Fruit fly (Drosophila melanogaster) whole organism, embryonic: ENCODE data around the gene Duox.
A peak's percentile ranks its signal among the peaks of the same experiment; 100 is the strongest.

Experiments
- BEAF-32 ChIP-seq: fragments of 200-800 bp; sonication (Bioruptor generic); optimal IDR thresholded peaks from 3 replicates; lab custom pipeline; 2017; ENCODE audit warnings: missing biosample characterization, missing genetic modification characterization, mild to moderate bottlenecking, moderate library complexity, missing genetic modification reagents
- CG10979 ChIP-seq: fragments of 200-800 bp; sonication (Bioruptor generic); optimal IDR thresholded peaks from 2 replicates; lab custom pipeline; 2018; ENCODE audit warnings: missing biosample characterization, mild to moderate bottlenecking, missing genetic modification characterization, moderate library complexity
- CG11456 ChIP-seq: fragments of 200-800 bp; sonication (Bioruptor generic); IDR thresholded peaks from 3 replicates; pipeline ENCODE4 v1.3.6; 2022; ENCODE audit warnings: missing biosample characterization, missing genetic modification characterization
- CG11504 ChIP-seq: fragments of 200-800 bp; sonication (Bioruptor generic); optimal IDR thresholded peaks from 3 replicates; lab custom pipeline; 2019; ENCODE audit warnings: missing biosample characterization, mild to moderate bottlenecking, missing genetic modification characterization, moderate library complexity
- CG14710 ChIP-seq: fragments of 200-800 bp; sonication (Bioruptor generic); optimal IDR thresholded peaks from 3 replicates; lab custom pipeline; 2019; ENCODE audit warnings: missing biosample characterization, mild to moderate bottlenecking, missing genetic modification characterization, moderate library complexity
- CG15696 ChIP-seq: fragments of 200-800 bp; sonication (Bioruptor generic); optimal IDR thresholded peaks from 2 replicates; lab custom pipeline; 2019; ENCODE audit warnings: missing biosample characterization, mild to moderate bottlenecking, missing genetic modification characterization, moderate library complexity
- CG2199 ChIP-seq: fragments of 200-800 bp; sonication (Bioruptor generic); IDR thresholded peaks from 3 replicates; pipeline ENCODE4 v1.3.6; 2022; ENCODE audit warnings: missing biosample characterization, missing genetic modification characterization
- CG31441 ChIP-seq: fragments of 200-800 bp; sonication (Bioruptor generic); IDR thresholded peaks from 2 replicates; pipeline ENCODE4 v1.3.6; 2022; ENCODE audit warnings: missing biosample characterization, missing genetic modification characterization
- CG32532 ChIP-seq: fragments of 200-800 bp; sonication (Bioruptor generic); IDR thresholded peaks from 2 replicates; pipeline ENCODE4 v1.3.6; 2022; ENCODE audit warnings: missing biosample characterization, missing genetic modification characterization
- CG4617 ChIP-seq: fragments of 200-800 bp; sonication (Bioruptor generic); optimal IDR thresholded peaks from 3 replicates; lab custom pipeline; 2016; ENCODE audit warnings: missing biosample characterization, missing genetic modification characterization, borderline replicate concordance
- CG4854 ChIP-seq: fragments of 200-800 bp; sonication (Bioruptor generic); optimal IDR thresholded peaks from 2 replicates; lab custom pipeline; 2016; ENCODE audit warnings: missing biosample characterization, missing genetic modification characterization, inconsistent platforms
- CG7271 ChIP-seq: fragments of 200-800 bp; sonication (Bioruptor generic); optimal IDR thresholded peaks from 2 replicates; lab custom pipeline; 2018; ENCODE audit warnings: missing biosample characterization, mild to moderate bottlenecking, missing genetic modification characterization, moderate library complexity
- CG7786 ChIP-seq: fragments of 200-800 bp; sonication (Bioruptor generic); optimal IDR thresholded peaks from 2 replicates; lab custom pipeline; 2016; ENCODE audit warnings: missing biosample characterization, missing genetic modification characterization
- CG8765 ChIP-seq: fragments of 200-800 bp; sonication (Bioruptor generic); IDR thresholded peaks from 2 replicates; pipeline ENCODE4 v1.3.6; 2022; ENCODE audit warnings: missing biosample characterization, missing genetic modification characterization
- CG8924 ChIP-seq: fragments of 200-800 bp; optimal IDR thresholded peaks from 3 replicates; lab custom pipeline; 2019; ENCODE audit warnings: missing biosample characterization, mild to moderate bottlenecking, missing genetic modification characterization, moderate library complexity
- CTCF ChIP-seq: fragments of 200-800 bp; sonication (Bioruptor generic); optimal IDR thresholded peaks from 2 replicates; lab custom pipeline; 2017; ENCODE audit warnings: missing biosample characterization, mild to moderate bottlenecking, missing genetic modification characterization, moderate library complexity
- Dad ChIP-seq: fragments of 200-800 bp; sonication (Bioruptor generic); optimal IDR thresholded peaks from 3 replicates; lab custom pipeline; 2016; ENCODE audit warnings: missing biosample characterization, missing genetic modification characterization
- Deaf1 ChIP-seq: fragments of 200-800 bp; optimal IDR thresholded peaks from 3 replicates; lab custom pipeline; 2019; ENCODE audit warnings: missing biosample characterization, mild to moderate bottlenecking, missing genetic modification characterization, moderate library complexity
- Dip2 ChIP-seq: fragments of 200-800 bp; sonication (Bioruptor generic); IDR thresholded peaks from 2 replicates; pipeline ENCODE4 v1.3.6; 2022; ENCODE audit warnings: missing biosample characterization, missing genetic modification characterization
- Drgx ChIP-seq: fragments of 200-800 bp; sonication (Bioruptor generic); IDR thresholded peaks from 2 replicates; pipeline ENCODE4 v1.3.6; 2022; ENCODE audit warnings: missing biosample characterization, missing genetic modification characterization
- Gsc ChIP-seq: fragments of 200-800 bp; sonication (Bioruptor generic); IDR thresholded peaks from 2 replicates; pipeline ENCODE4 v1.3.6; 2022; ENCODE audit warnings: missing biosample characterization, missing genetic modification characterization
- Hmx ChIP-seq: fragments of 200-800 bp; sonication (Bioruptor generic); optimal IDR thresholded peaks from 2 replicates; lab custom pipeline; 2016; ENCODE audit warnings: missing biosample characterization, missing genetic modification characterization
- Hsf ChIP-seq: fragments of 200-800 bp; sonication (Bioruptor generic); optimal IDR thresholded peaks from 3 replicates; lab custom pipeline; 2016; ENCODE audit warnings: missing biosample characterization, missing genetic modification characterization
- MESR4 ChIP-seq: fragments of 200-800 bp; sonication (Bioruptor generic); optimal IDR thresholded peaks from 2 replicates; lab custom pipeline; 2018; ENCODE audit warnings: missing biosample characterization, mild to moderate bottlenecking, missing genetic modification characterization, moderate library complexity
- Scr ChIP-seq: fragments of 200-800 bp; sonication (Bioruptor generic); IDR thresholded peaks from 2 replicates; pipeline ENCODE4 v1.3.6; 2022; ENCODE audit warnings: missing biosample characterization, missing genetic modification characterization; ENCODE audit not compliant: partially characterized antibody
- Vsx1 ChIP-seq: fragments of 200-800 bp; sonication (Bioruptor generic); optimal IDR thresholded peaks from 2 replicates; lab custom pipeline; 2017; ENCODE audit warnings: missing biosample characterization, mild to moderate bottlenecking, missing genetic modification characterization, missing genetic modification reagents
- Xrp1 ChIP-seq: fragments of 200-800 bp; sonication (Bioruptor generic); IDR thresholded peaks from 2 replicates; pipeline ENCODE4 v1.3.6; 2022; ENCODE audit warnings: missing biosample characterization, missing genetic modification characterization
- ab ChIP-seq: fragments of 200-800 bp; sonication (Bioruptor generic); optimal IDR thresholded peaks from 2 replicates; lab custom pipeline; 2016; ENCODE audit warnings: missing biosample characterization, missing genetic modification characterization
- az2 ChIP-seq: fragments of 200-800 bp; sonication (Bioruptor generic); optimal IDR thresholded peaks from 3 replicates; lab custom pipeline; 2016; ENCODE audit warnings: missing biosample characterization, missing genetic modification characterization
- cad ChIP-seq: fragments of >200 bp; optimal IDR thresholded peaks from 2 replicates; lab custom pipeline; 2017; ENCODE audit warnings: missing biosample characterization, missing genetic modification characterization
- disco-r ChIP-seq: fragments of 200-800 bp; sonication (Bioruptor generic); optimal IDR thresholded peaks from 2 replicates; lab custom pipeline; 2016; ENCODE audit warnings: missing biosample characterization, missing genetic modification characterization
- eyg ChIP-seq: fragments of 200-800 bp; sonication (Bioruptor generic); optimal IDR thresholded peaks from 3 replicates; lab custom pipeline; 2016; ENCODE audit warnings: missing biosample characterization, missing genetic modification characterization
- insv ChIP-seq, 2 experiments: fragments of 200-800 bp; sonication (Bioruptor generic); optimal IDR thresholded peaks; 3 replicates each; lab custom pipeline; 2016 to 2018; ENCODE audit warnings: missing biosample characterization in 2 of 2, missing genetic modification characterization in 2 of 2
- knrl ChIP-seq: fragments of 200-800 bp; sonication (Bioruptor generic); IDR thresholded peaks from 3 replicates; pipeline ENCODE4 v1.3.6; 2022; ENCODE audit warnings: missing biosample characterization, missing genetic modification characterization; ENCODE audit not compliant: partially characterized antibody
- lilli ChIP-seq: fragments of 200-800 bp; sonication (Bioruptor generic); optimal IDR thresholded peaks from 3 replicates; lab custom pipeline; 2016; ENCODE audit warnings: missing biosample characterization, missing genetic modification characterization
- nau ChIP-seq: fragments of 200-800 bp; sonication (Bioruptor generic); optimal IDR thresholded peaks from 3 replicates; lab custom pipeline; 2017; ENCODE audit warnings: missing biosample characterization, mild to moderate bottlenecking, missing genetic modification characterization, missing genetic modification reagents
- nerfin-1 ChIP-seq: fragments of 200-800 bp; sonication (Bioruptor generic); optimal IDR thresholded peaks from 3 replicates; lab custom pipeline; 2019; ENCODE audit warnings: missing biosample characterization, mild to moderate bottlenecking, missing genetic modification characterization, moderate library complexity
- nmo ChIP-seq: fragments of 200-800 bp; sonication (Bioruptor generic); optimal IDR thresholded peaks from 2 replicates; lab custom pipeline; 2018; ENCODE audit warnings: missing biosample characterization, mild to moderate bottlenecking, missing genetic modification characterization, moderate library complexity
- nom ChIP-seq: fragments of 200-800 bp; sonication (Bioruptor generic); optimal IDR thresholded peaks from 2 replicates; lab custom pipeline; 2017; ENCODE audit warnings: missing biosample characterization, missing genetic modification characterization, mild to moderate bottlenecking, moderate library complexity, missing genetic modification reagents
- oc ChIP-seq: fragments of 200-800 bp; sonication (Bioruptor generic); optimal IDR thresholded peaks from 2 replicates; lab custom pipeline; 2018; ENCODE audit warnings: missing biosample characterization, mild to moderate bottlenecking, missing genetic modification characterization, moderate library complexity
- pb ChIP-seq: fragments of 200-800 bp; sonication (Bioruptor generic); optimal IDR thresholded peaks from 3 replicates; lab custom pipeline; 2016; ENCODE audit warnings: missing biosample characterization, missing genetic modification characterization
- pum ChIP-seq: fragments of 200-800 bp; sonication (Bioruptor generic); optimal IDR thresholded peaks from 2 replicates; lab custom pipeline; 2016; ENCODE audit warnings: missing biosample characterization, missing genetic modification characterization
- ranshi ChIP-seq: fragments of 200-800 bp; sonication (Bioruptor generic); IDR thresholded peaks from 2 replicates; pipeline ENCODE4 v1.3.6; 2022; ENCODE audit warnings: missing biosample characterization, missing genetic modification characterization
- sc ChIP-seq, 3 experiments: fragments of >200 bp in 2 of 3; fragments of 200-800 bp in 1 of 3; sonication (Bioruptor generic) in 1 of 3; optimal IDR thresholded peaks; 2 replicates in 2 of 3; 3 replicates in 1 of 3; lab custom pipeline; 2017; ENCODE audit warnings: mild to moderate bottlenecking in 1 of 3, missing biosample characterization in 1 of 3, missing genetic modification characterization in 1 of 3, missing genetic modification reagents in 1 of 3
- sisA ChIP-seq: fragments of 200-800 bp; sonication (Bioruptor generic); IDR thresholded peaks from 2 replicates; pipeline ENCODE4 v1.3.6; 2022; ENCODE audit warnings: missing biosample characterization, missing genetic modification characterization
- slbo ChIP-seq: fragments of 200-800 bp; sonication (Bioruptor generic); IDR thresholded peaks from 2 replicates; pipeline ENCODE4 v1.3.6; 2022; ENCODE audit warnings: missing biosample characterization, missing genetic modification characterization
- sob ChIP-seq: fragments of 200-800 bp; sonication (Bioruptor generic); IDR thresholded peaks from 2 replicates; pipeline ENCODE4 v1.3.6; 2022; ENCODE audit warnings: missing biosample characterization, missing genetic modification characterization
- unc-4 ChIP-seq: fragments of 200-800 bp; sonication (Bioruptor generic); IDR thresholded peaks from 2 replicates; pipeline ENCODE4 v1.3.6; 2022; ENCODE audit warnings: missing biosample characterization, missing genetic modification characterization; ENCODE audit not compliant: partially characterized antibody
- vfl ChIP-seq: fragments of 200-800 bp; sonication (Bioruptor generic); optimal IDR thresholded peaks from 2 replicates; lab custom pipeline; 2016; ENCODE audit warnings: missing biosample characterization, missing genetic modification characterization
- zen ChIP-seq: fragments of 200-800 bp; sonication (Bioruptor generic); optimal IDR thresholded peaks from 3 replicates; lab custom pipeline; 2018; ENCODE audit warnings: missing biosample characterization, mild to moderate bottlenecking, missing genetic modification characterization, moderate library complexity

Gene Duox

dm6 chr2L:2769476-2770185 is 60.4 kb downstream of the Duox start, which contains the start of the genes colt and HINT1 (continued):
- TF ChIP-seq CG32532 (GFP tag; lab: Robert Waterston, UW) (peak; percentile 48; the same call in 1 of the 2 replicates), oc (no peak), CG7271 (tag; lab: Kevin White, UChicago) (no peak), Gsc (GFP tag; lab: Robert Waterston, UW) (no peak), CG15696 (tag; lab: Kevin White, UChicago) (no peak), zen (tag; lab: Kevin White, UChicago) (peak; percentile 40), az2 (GFP tag; lab: Kevin White, UChicago) (no peak), CG8765 (GFP tag; lab: Robert Waterston, UW) (no peak), nmo (GFP tag; lab: Kevin White, UChicago) (peak; percentile 58), Vsx1 (GFP tag; lab: Kevin White, UChicago) (peak; percentile 59), unc-4 (GFP tag; lab: Robert Waterston, UW) (peak; percentile 44), pb (GFP tag; lab: Kevin White, UChicago) (no peak), CG11504 (peak; percentile 50), sisA (no peak), nom (GFP tag; lab: Kevin White, UChicago) (peak; percentile 99), Xrp1 (GFP tag; lab: Robert Waterston, UW) (no peak), Hmx (GFP tag; lab: Kevin White, UChicago) (no peak), eyg (GFP tag; lab: Kevin White, UChicago) (no peak), BEAF-32 (GFP tag; lab: Kevin White, UChicago) (peak; percentile 66), Deaf1 (tag; lab: Kevin White, UChicago) (peak; percentile 60), Scr (peak; percentile 49), MESR4 (peak; percentile 96), CG7786 (GFP tag; lab: Kevin White, UChicago) (no peak), ranshi (GFP tag; lab: Robert Waterston, UW) (no peak), CG2199 (GFP tag; lab: Robert Waterston, UW) (no peak), sc (optimal IDR thresholded peaks at IDR 0.05; lab: Kevin White, UChicago) (no peak), sc (GFP tag; optimal IDR thresholded peaks at IDR 0.05; lab: Kevin White, UChicago) (no peak), CG8924 (tag; lab: Kevin White, UChicago) (peak; percentile 75), Dip2 (GFP tag; lab: Robert Waterston, UW) (no peak), CG4854 (GFP tag; lab: Kevin White, UChicago) (no peak), CG11456 (no peak), cad (GFP tag; lab: Kevin White, UChicago) (no peak), vfl (GFP tag; lab: Kevin White, UChicago) (no peak), CG10979 (tag; lab: Kevin White, UChicago) (peak; percentile 37), CG14710 (peak; percentile 70), sob (GFP tag; lab: Robert Waterston, UW) (no peak), Dad (GFP tag; lab: Kevin White, UChicago) (no peak), CTCF (GFP tag; lab: Kevin White, UChicago) (peak; percentile 54), CG4617 (GFP tag; lab: Kevin White, UChicago) (peak; percentile 99), CG31441 (peak; percentile 34; the same call in 1 of the 2 replicates), insv (GFP tag; optimal IDR thresholded peaks at IDR 0.05; lab: Kevin White, UChicago) (peak in 1 of 2 experiments; percentile 33), pum (GFP tag; lab: Kevin White, UChicago) (no peak), nerfin-1 (tag; lab: Kevin White, UChicago) (peak; percentile 56), nau (GFP tag; lab: Kevin White, UChicago) (no peak), ab (GFP tag; lab: Kevin White, UChicago) (no peak), lilli (peak; percentile 17), disco-r (no peak), knrl (GFP tag; lab: Robert Waterston, UW) (peak; percentile 36; the same call in 1 of the 3 replicates), Hsf (GFP tag; lab: Kevin White, UChicago) (no peak), slbo (GFP tag; lab: Robert Waterston, UW) (peak; percentile 9; the same call in 1 of the 2 replicates), Drgx (GFP tag; lab: Robert Waterston, UW) (peak; percentile 75)
